Fruit fly (Drosophila melanogaster): Measurements from ENCODE around the gene CG32040.

- TF ChIP-seq EcR (GFP tag; optimal IDR thresholded peaks at IDR 0.05) (peak; percentile 20), D1 (tag; optimal IDR thresholded peaks at IDR 0.05) (no peak), fd96Ca (GFP tag; IDR thresholded peaks at IDR 0.05) (no peak), CG17806 (tag; optimal IDR thresholded peaks at IDR 0.05) (no peak), Snoo (tag; optimal IDR thresholded peaks at IDR 0.05) (no peak), rn (GFP tag; IDR thresholded peaks at IDR 0.05) (no peak), CG9948 (tag; optimal IDR thresholded peaks at IDR 0.05) (no peak), gl (tag; optimal IDR thresholded peaks at IDR 0.05) (no peak), CG4496 (GFP tag; IDR thresholded peaks at IDR 0.05) (0 out of 3 replicates have a peak, but pooled peaks have one; percentile 41)
These were observed 8.1 kb downstream of the CG32040 start, which contains the start of gene CG34456 for dm6 chr3L:9361894-9362293.
